Worm (Caenorhabditis elegans): Measurements from ENCODE around the gene srh-167.

Gene srh-167

ce11 chrV:16333412-16333811 lies at the start of gene srh-167:
srh-167 (plus strand) TSS chrV:16333712.
- TF ChIP-seq F13H6.1 (tag; optimal IDR thresholded peaks at IDR 0.05) (no peak), hlh-13 (GFP tag; optimal IDR thresholded peaks at IDR 0.05) (no peak), sdc-2 (tag; optimal IDR thresholded peaks at IDR 0.05) (no peak), odd-2 (tag; optimal IDR thresholded peaks at IDR 0.05) (no peak), dve-1 (tag; optimal IDR thresholded peaks at IDR 0.05) (no peak), K02D7.2 (tag; optimal IDR thresholded peaks at IDR 0.05) (no peak), elt-2 (tag; optimal IDR thresholded peaks at IDR 0.05) (no peak), ets-4 (tag; optimal IDR thresholded peaks at IDR 0.05) (no peak), ceh-34 (tag; optimal IDR thresholded peaks at IDR 0.05) (no peak), elt-4 (tag; optimal IDR thresholded peaks at IDR 0.05) (no peak), tbx-7 (tag; optimal IDR thresholded peaks at IDR 0.05) (no peak)

ce11 chrV:16285794-16286193 lies 47.7 kb upstream of the srh-167 start, which contains the start of gene F28G4.4:
F28G4.4 (minus strand) TSS chrV:16285894.
- no peak for TF ChIP-seq hlh-15 (tag; optimal IDR thresholded peaks at IDR 0.05)

ce11 chrV:16287619-16288018 lies 45.9 kb upstream of the srh-167 start, which contains the start of gene F28G4.3:
F28G4.3 (minus strand) TSS chrV:16287719.
- TF ChIP-seq ceh-30 (tag; optimal IDR thresholded peaks at IDR 0.05) = no peak
- no peak for TF ChIP-seq unc-86 (tag; optimal IDR thresholded peaks at IDR 0.05)
- TF ChIP-seq Y22D7AL.16 (tag; optimal IDR thresholded peaks at IDR 0.05) = no peak
- TF ChIP-seq ceh-14 (tag; optimal IDR thresholded peaks at IDR 0.05) = no peak
- no peak for TF ChIP-seq K09A11.1 (tag; optimal IDR thresholded peaks at IDR 0.05; ENCODE audit: insufficient read depth)

- TF ChIP-seq hlh-6 (tag; optimal IDR thresholded peaks at IDR 0.05) (no peak), unc-3 (GFP tag; conservative IDR thresholded peaks at IDR 0.05) (no peak), unc-3 (tag; optimal IDR thresholded peaks at IDR 0.05) (no peak), madf-2 (tag; optimal IDR thresholded peaks at IDR 0.05) (no peak), mec-3 (tag; optimal IDR thresholded peaks at IDR 0.05; ENCODE audit: borderline replicate concordance) (no peak), ceh-18 (tag; optimal IDR thresholded peaks at IDR 0.05) (no peak), ceh-6 (GFP tag; optimal IDR thresholded peaks at IDR 0.05) (no peak), pha-4 (tag; optimal IDR thresholded peaks at IDR 0.05) (no peak), fax-1 (tag; optimal IDR thresholded peaks at IDR 0.05) (no peak), ets-4 (tag; optimal IDR thresholded peaks at IDR 0.05) (no peak), tbx-2 (tag; optimal IDR thresholded peaks at IDR 0.05) (no peak)
Measured at ce11 chrV:16292409-16292808, 41.1 kb upstream of the srh-167 start, which contains the start of gene oac-5. oac-5 (plus strand) TSS chrV:16292709.

ce11 chrV:16297070-16297469 lies 36.4 kb upstream of the srh-167 start, which contains the start of gene srbc-83:
srbc-83 (plus strand) TSS chrV:16297370.
- TF ChIP-seq ceh-30 (tag; optimal IDR thresholded peaks at IDR 0.05) (no peak), eyg-1 (tag; optimal IDR thresholded peaks at IDR 0.05) (no peak), hlh-13 (GFP tag; optimal IDR thresholded peaks at IDR 0.05) (no peak), tbx-2 (tag; optimal IDR thresholded peaks at IDR 0.05) (no peak), rnt-1 (tag; optimal IDR thresholded peaks at IDR 0.05) (no peak), nhr-11 (tag; optimal IDR thresholded peaks at IDR 0.05) (no peak), fkh-6 (tag; optimal IDR thresholded peaks at IDR 0.05) (no peak), madf-2 (tag; optimal IDR thresholded peaks at IDR 0.05) (no peak), unc-55 (GFP tag; optimal IDR thresholded peaks at IDR 0.05) (no peak), tbx-7 (tag; optimal IDR thresholded peaks at IDR 0.05) (no peak), odd-2 (tag; optimal IDR thresholded peaks at IDR 0.05) (no peak)

ce11 chrV:16298669-16299068 lies 34.8 kb upstream of the srh-167 start, which contains the start of gene srbc-84:
srbc-84 (plus strand) TSS chrV:16298969.
- TF ChIP-seq F13H6.1 (tag; optimal IDR thresholded peaks at IDR 0.05) = no peak
- no peak for TF ChIP-seq sdc-2 (tag; optimal IDR thresholded peaks at IDR 0.05)
- TF ChIP-seq Y22D7AL.16 (tag; optimal IDR thresholded peaks at IDR 0.05) = no peak
- TF ChIP-seq mec-3 (tag; optimal IDR thresholded peaks at IDR 0.05; ENCODE audit: borderline replicate concordance) = no peak
- no peak for TF ChIP-seq ceh-14 (tag; optimal IDR thresholded peaks at IDR 0.05)
- TF ChIP-seq hlh-6 (tag; optimal IDR thresholded peaks at IDR 0.05) = no peak
- no peak for TF ChIP-seq ceh-9 (tag; optimal IDR thresholded peaks at IDR 0.05)
- no peak for TF ChIP-seq hlh-15 (tag; optimal IDR thresholded peaks at IDR 0.05)
- TF ChIP-seq pha-2 (tag; optimal IDR thresholded peaks at IDR 0.05) = no peak
- no peak for TF ChIP-seq ahr-1 (tag; optimal IDR thresholded peaks at IDR 0.05)

All from whole organism, late embryonic.